Fruit fly (Drosophila melanogaster) whole organism, pupa: ENCODE results near the gene js.

Experiments
- CG10348 ChIP-seq: fragments of 200-800 bp; sonication (Bioruptor generic); IDR thresholded peaks from 2 replicates; pipeline ENCODE4 v1.3.6; 2022; ENCODE audit warnings: missing biosample characterization, missing genetic modification characterization
- CG12605 ChIP-seq: fragments of 200-800 bp; sonication (Bioruptor generic); IDR thresholded peaks from 2 replicates; pipeline ENCODE4 v1.3.6; 2022; ENCODE audit warnings: missing biosample characterization, missing genetic modification characterization
- CG13204 ChIP-seq: fragments of 200-800 bp; sonication (Bioruptor generic); optimal IDR thresholded peaks from 2 replicates; lab custom pipeline; 2018; ENCODE audit warnings: missing biosample characterization, mild to moderate bottlenecking, missing genetic modification characterization, moderate library complexity
- CG14655 ChIP-seq: fragments of 200-800 bp; sonication (Bioruptor generic); optimal IDR thresholded peaks from 3 replicates; lab custom pipeline; 2017; ENCODE audit warnings: mild to moderate bottlenecking, missing biosample characterization, missing genetic modification reagents, missing genetic modification characterization
- CG15710 ChIP-seq: fragments of 200-800 bp; sonication (Bioruptor generic); optimal IDR thresholded peaks from 2 replicates; lab custom pipeline; 2018; ENCODE audit warnings: missing biosample characterization, mild to moderate bottlenecking, missing genetic modification characterization, moderate library complexity
- CG17806 ChIP-seq: fragments of 200-800 bp; sonication (Bioruptor generic); optimal IDR thresholded peaks from 2 replicates; lab custom pipeline; 2018; ENCODE audit warnings: missing biosample characterization, mild to moderate bottlenecking, missing genetic modification characterization, moderate library complexity
- CG32121 ChIP-seq: fragments of 200-800 bp; sonication (Bioruptor generic); IDR thresholded peaks from 2 replicates; pipeline ENCODE4 v1.3.6; 2022; ENCODE audit warnings: missing biosample characterization, missing genetic modification characterization
- CG34367 ChIP-seq: fragments of 200-800 bp; sonication (Bioruptor generic); optimal IDR thresholded peaks from 2 replicates; lab custom pipeline; 2018; ENCODE audit warnings: missing biosample characterization, mild to moderate bottlenecking, missing genetic modification characterization
- CG4496 ChIP-seq: fragments of 200-800 bp; sonication (Bioruptor generic); IDR thresholded peaks from 3 replicates; pipeline ENCODE4 v1.3.6; 2022; ENCODE audit warnings: missing biosample characterization, missing genetic modification characterization
- CG8159 ChIP-seq: fragments of 200-800 bp; sonication (Bioruptor generic); optimal IDR thresholded peaks from 3 replicates; lab custom pipeline; 2018; ENCODE audit warnings: missing biosample characterization, mild to moderate bottlenecking, missing genetic modification characterization, moderate library complexity
- CG8301 ChIP-seq: fragments of 200-800 bp; sonication (Bioruptor generic); optimal IDR thresholded peaks from 2 replicates; lab custom pipeline; 2018; ENCODE audit warnings: missing biosample characterization, mild to moderate bottlenecking, missing genetic modification characterization
- CG9948 ChIP-seq: fragments of 200-800 bp; sonication (Bioruptor generic); optimal IDR thresholded peaks from 2 replicates; lab custom pipeline; 2018; ENCODE audit warnings: missing biosample characterization, mild to moderate bottlenecking, missing genetic modification characterization, moderate library complexity
- D1 ChIP-seq: fragments of 200-800 bp; sonication (Bioruptor generic); optimal IDR thresholded peaks from 2 replicates; lab custom pipeline; 2018; ENCODE audit warnings: missing biosample characterization, mild to moderate bottlenecking, missing genetic modification characterization, moderate library complexity
- EcR ChIP-seq: fragments of 200-800 bp; sonication (Bioruptor generic); optimal IDR thresholded peaks from 3 replicates; lab custom pipeline; 2019; ENCODE audit warnings: missing biosample characterization, missing genetic modification characterization, mild to moderate bottlenecking, moderate library complexity, missing genetic modification reagents
- Ets98B ChIP-seq: fragments of 200-800 bp; sonication (Bioruptor generic); IDR thresholded peaks from 2 replicates; pipeline ENCODE4 v1.3.6; 2022; ENCODE audit warnings: missing biosample characterization, missing genetic modification characterization
- Pif1A ChIP-seq: fragments of 200-800 bp; sonication (Bioruptor generic); optimal IDR thresholded peaks from 3 replicates; lab custom pipeline; 2016; ENCODE audit warnings: missing biosample characterization, missing genetic modification characterization
- Pif1B ChIP-seq: fragments of 200-800 bp; sonication (Bioruptor generic); optimal IDR thresholded peaks from 3 replicates; lab custom pipeline; 2016; ENCODE audit warnings: missing biosample characterization, missing genetic modification characterization
- Snoo ChIP-seq: fragments of 200-800 bp; sonication (Bioruptor generic); optimal IDR thresholded peaks from 3 replicates; lab custom pipeline; 2017; ENCODE audit warnings: missing biosample characterization, mild to moderate bottlenecking, missing genetic modification characterization, inconsistent platforms
- fd96Ca ChIP-seq: fragments of 200-800 bp; sonication (Bioruptor generic); IDR thresholded peaks from 3 replicates; pipeline ENCODE4 v1.3.6; 2022; ENCODE audit warnings: missing biosample characterization, missing genetic modification characterization
- gl ChIP-seq: fragments of 200-800 bp; sonication (Bioruptor generic); optimal IDR thresholded peaks from 2 replicates; lab custom pipeline; 2018; ENCODE audit warnings: missing biosample characterization, mild to moderate bottlenecking, missing genetic modification characterization
- rn ChIP-seq: fragments of 200-800 bp; sonication (Bioruptor generic); IDR thresholded peaks from 2 replicates; pipeline ENCODE4 v1.3.6; 2022; ENCODE audit warnings: missing biosample characterization, missing genetic modification characterization

js gene

dm6 chr3R:16355393-16355943 lies 12.6 kb downstream of the js start:
- TF ChIP-seq EcR (GFP tag; lab: Kevin White, UChicago), result no peak
- TF ChIP-seq CG15710 (tag; lab: Kevin White, UChicago), result no peak
- no peak for TF ChIP-seq CG10348 (GFP tag; lab: Robert Waterston, UW)
- no peak for TF ChIP-seq CG14655
- TF ChIP-seq CG34367 (tag; lab: Kevin White, UChicago), result no peak
- no peak for TF ChIP-seq gl (tag; lab: Kevin White, UChicago)
- TF ChIP-seq Snoo, result no peak
- TF ChIP-seq Pif1B (GFP tag; lab: Kevin White, UChicago), result no peak
- no peak for TF ChIP-seq CG12605 (GFP tag; lab: Robert Waterston, UW)
- TF ChIP-seq Ets98B (GFP tag; lab: Robert Waterston, UW), result no peak
- TF ChIP-seq CG8159 (tag; lab: Kevin White, UChicago), result no peak
- no peak for TF ChIP-seq D1 (tag; lab: Kevin White, UChicago)
- no peak for TF ChIP-seq rn
- no peak for TF ChIP-seq CG4496 (GFP tag; lab: Robert Waterston, UW)

- TF ChIP-seq CG9948 (tag; lab: Kevin White, UChicago) (no peak), gl (tag; lab: Kevin White, UChicago) (no peak), Pif1B (GFP tag; lab: Kevin White, UChicago) (no peak), CG4496 (GFP tag; lab: Robert Waterston, UW) (no peak), Ets98B (GFP tag; lab: Robert Waterston, UW) (no peak), CG32121 (GFP tag; lab: Robert Waterston, UW) (no peak), D1 (tag; lab: Kevin White, UChicago) (no peak), Snoo (no peak), CG14655 (no peak), CG12605 (GFP tag; lab: Robert Waterston, UW) (no peak), CG8159 (tag; lab: Kevin White, UChicago) (no peak), CG15710 (tag; lab: Kevin White, UChicago) (no peak)
- TF ChIP-seq, all 21 proteins: peak for 0
These were observed 14.4 kb downstream of the js start for dm6 chr3R:16353671-16354070.

- TF ChIP-seq EcR (GFP tag; lab: Kevin White, UChicago) (peak; percentile 39), CG17806 (no peak)
- TF ChIP-seq, all 21 proteins: peak for 1
These were observed 14.9 kb downstream of the js start for dm6 chr3R:16353195-16353594.

- TF ChIP-seq CG34367 (tag; lab: Kevin White, UChicago), result no peak
- TF ChIP-seq CG4496 (GFP tag; lab: Robert Waterston, UW), result no peak
- TF ChIP-seq fd96Ca (GFP tag; lab: Robert Waterston, UW), result no peak
- TF ChIP-seq Pif1A (GFP tag; lab: Kevin White, UChicago), result no peak
- no peak for TF ChIP-seq rn
- TF ChIP-seq CG14655, result no peak
These were observed 16.1 kb downstream of the js start for dm6 chr3R:16352039-16352438.

- TF ChIP-seq CG4496 (GFP tag; lab: Robert Waterston, UW), result 0 out of 3 replicates have a peak, but pooled peaks have one; percentile 27
- TF ChIP-seq Pif1A (GFP tag; lab: Kevin White, UChicago), result no peak
These were observed 17.1 kb downstream of the js start for dm6 chr3R:16351044-16351443.

- TF ChIP-seq D1 (tag; lab: Kevin White, UChicago) (no peak), CG9948 (tag; lab: Kevin White, UChicago) (no peak), Pif1B (GFP tag; lab: Kevin White, UChicago) (no peak), CG32121 (GFP tag; lab: Robert Waterston, UW) (no peak), Snoo (no peak), Ets98B (GFP tag; lab: Robert Waterston, UW) (no peak), CG14655 (no peak), gl (tag; lab: Kevin White, UChicago) (no peak), CG8159 (tag; lab: Kevin White, UChicago) (no peak), CG10348 (GFP tag; lab: Robert Waterston, UW) (no peak), CG4496 (GFP tag; lab: Robert Waterston, UW) (no peak), fd96Ca (GFP tag; lab: Robert Waterston, UW) (no peak), CG8301 (tag; lab: Kevin White, UChicago) (no peak), rn (no peak), CG17806 (no peak), CG34367 (tag; lab: Kevin White, UChicago) (no peak), CG13204 (GFP tag; lab: Kevin White, UChicago) (no peak), EcR (GFP tag; lab: Kevin White, UChicago) (no peak), CG15710 (tag; lab: Kevin White, UChicago) (no peak), CG12605 (GFP tag; lab: Robert Waterston, UW) (no peak)
- TF ChIP-seq, all 21 proteins: peak for 0
These were observed 17.7 kb downstream of the js start for dm6 chr3R:16350400-16350799.

dm6 chr3R:16349111-16349655 lies 18.9 kb downstream of the js start, which contains the start of the genes CG14879 and Manf:
Gene CG14879 (minus strand): TSS chr3R:16349226.
Gene Manf (plus strand): TSS chr3R:16349404.
- TF ChIP-seq CG17806 (no peak), CG8159 (tag; lab: Kevin White, UChicago) (no peak), Snoo (no peak), CG9948 (tag; lab: Kevin White, UChicago) (no peak), Ets98B (GFP tag; lab: Robert Waterston, UW) (0 out of 2 replicates have a peak, but pooled peaks have one; percentile 6), CG12605 (GFP tag; lab: Robert Waterston, UW) (no peak), CG8301 (tag; lab: Kevin White, UChicago) (no peak), CG32121 (GFP tag; lab: Robert Waterston, UW) (no peak), CG4496 (GFP tag; lab: Robert Waterston, UW) (peak; percentile 24; the same call in 1 of the 3 replicates), rn (no peak), CG10348 (GFP tag; lab: Robert Waterston, UW) (no peak)
